Fruit fly (Drosophila melanogaster) whole organism, embryonic: Measurements from ENCODE around the gene CG5727.

Source experiments
- CG7372 ChIP-seq: fragments of 200-800 bp; sonication (Bioruptor generic); IDR thresholded peaks from 2 replicates; pipeline ENCODE4 v1.3.6; 2022; ENCODE audit warnings: missing biosample characterization, missing genetic modification characterization
- CG9876 ChIP-seq: fragments of 200-800 bp; sonication (Bioruptor generic); optimal IDR thresholded peaks from 2 replicates; lab custom pipeline; 2016; ENCODE audit warnings: missing biosample characterization, missing genetic modification characterization
- Hmr ChIP-seq: fragments of 200-800 bp; sonication (Bioruptor generic); optimal IDR thresholded peaks from 3 replicates; lab custom pipeline; 2017; ENCODE audit warnings: mild to moderate bottlenecking, missing biosample characterization, missing genetic modification reagents, missing genetic modification characterization
- ara ChIP-seq: fragments of 200-800 bp; sonication (Bioruptor generic); IDR thresholded peaks from 2 replicates; pipeline ENCODE4 v1.3.6; 2022; ENCODE audit warnings: missing biosample characterization, missing genetic modification characterization
- ash1 ChIP-seq: fragments of 200-800 bp; sonication (Bioruptor generic); optimal IDR thresholded peaks from 2 replicates; lab custom pipeline; 2018; ENCODE audit warnings: missing biosample characterization, mild to moderate bottlenecking, missing genetic modification characterization
- cas ChIP-seq: fragments of 200-800 bp; sonication (Bioruptor generic); IDR thresholded peaks from 2 replicates; pipeline ENCODE4 v1.3.6; 2022; ENCODE audit warnings: missing biosample characterization, missing genetic modification characterization
- cwo ChIP-seq: fragments of 200-800 bp; sonication (Bioruptor generic); optimal IDR thresholded peaks from 3 replicates; lab custom pipeline; 2017; ENCODE audit warnings: missing biosample characterization, missing genetic modification characterization, mild to moderate bottlenecking, moderate library complexity, missing genetic modification reagents
- danr ChIP-seq: fragments of 200-800 bp; sonication (Bioruptor generic); IDR thresholded peaks from 2 replicates; pipeline ENCODE4 v1.3.6; 2022; ENCODE audit warnings: missing biosample characterization, missing genetic modification characterization
- hkb ChIP-seq, 2 experiments: fragments of 200-800 bp in 1 of 2; fragments of >200 bp in 1 of 2; sonication (Bioruptor generic) in 1 of 2; IDR thresholded peaks in 1 of 2; optimal IDR thresholded peaks in 1 of 2; 2 replicates each; pipeline versions ENCODE4 v1.3.6 to Lab custom; 2017 to 2022; ENCODE audit warnings: missing biosample characterization in 1 of 2, missing genetic modification characterization in 1 of 2
- pho ChIP-seq: fragments of 200-800 bp; sonication (Bioruptor generic); optimal IDR thresholded peaks from 2 replicates; lab custom pipeline; 2016; ENCODE audit warnings: missing biosample characterization, missing genetic modification characterization

DNA sequence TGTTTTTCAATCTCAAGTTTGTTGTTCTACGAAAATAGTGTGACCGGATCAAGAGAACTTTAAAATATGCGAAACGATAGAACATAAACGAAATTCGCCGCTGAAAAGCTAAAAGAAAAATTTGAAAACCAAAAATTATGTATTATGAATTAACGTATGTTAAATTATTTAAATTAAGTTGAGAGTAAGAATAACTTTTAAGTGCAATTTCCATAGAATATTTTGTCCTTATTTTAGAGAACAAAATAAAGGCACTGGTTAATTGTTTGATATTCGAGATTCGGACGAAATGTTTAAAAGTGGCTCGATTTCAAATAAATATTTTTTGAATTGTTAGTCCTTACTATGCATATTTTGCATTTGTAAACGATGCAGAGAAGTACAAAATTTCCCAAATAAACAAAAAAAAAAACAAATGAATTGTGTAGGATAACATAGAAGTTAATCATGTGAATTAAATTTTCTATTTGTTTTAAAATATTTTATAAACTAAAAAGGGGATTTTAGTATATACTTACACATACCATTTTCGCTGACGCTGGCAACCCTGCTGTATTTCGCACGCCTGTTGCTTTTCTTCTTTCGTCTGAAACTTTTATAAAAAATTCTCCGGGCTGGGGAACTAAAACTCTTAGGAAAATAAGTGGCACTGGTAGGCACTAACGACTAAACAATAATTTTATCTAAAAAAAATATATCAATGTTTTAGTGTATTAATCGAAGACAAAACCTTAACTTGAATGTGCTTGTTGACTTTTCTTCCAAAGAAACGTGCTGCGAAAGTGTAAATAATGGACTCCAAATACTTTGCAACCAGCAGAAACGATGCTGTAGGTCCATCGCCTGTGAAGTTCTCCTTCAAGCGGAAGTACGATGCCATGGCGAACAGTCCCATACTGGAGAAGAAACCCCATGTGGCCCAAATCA lies at the start of gene CG5727, which contains the start of gene ath:
- TF ChIP-seq danr (no peak), hkb (optimal IDR thresholded peaks at IDR 0.05; lab: Kevin White, UChicago) (no peak), hkb (GFP tag; IDR thresholded peaks at IDR 0.05; lab: Robert Waterston, UW) (no peak), cas (GFP tag; lab: Robert Waterston, UW) (no peak), CG9876 (GFP tag; lab: Kevin White, UChicago) (no peak), Hmr (GFP tag; lab: Kevin White, UChicago) (no peak), ara (GFP tag; lab: Robert Waterston, UW) (no peak), CG7372 (GFP tag; lab: Robert Waterston, UW) (no peak), ash1 (GFP tag; lab: Kevin White, UChicago) (no peak), pho (GFP tag; lab: Kevin White, UChicago) (no peak), cwo (GFP tag; lab: Kevin White, UChicago) (no peak)
